Fruit fly (Drosophila melanogaster) whole organism, embryonic: Measurements from ENCODE around the gene CG14367.

ENCODE experiments used
- CG17361 ChIP-seq: fragments of 200-800 bp; sonication (Bioruptor generic); IDR thresholded peaks from 3 replicates; pipeline ENCODE4 v1.3.6; 2022; ENCODE audit warnings: missing biosample characterization, missing genetic modification characterization
- CG9215 ChIP-seq: fragments of 200-800 bp; sonication (Bioruptor generic); IDR thresholded peaks from 2 replicates; pipeline ENCODE4 v1.3.6; 2022; ENCODE audit warnings: missing biosample characterization, missing genetic modification characterization
- Dbx ChIP-seq: fragments of 200-800 bp; sonication (Bioruptor generic); IDR thresholded peaks from 3 replicates; pipeline ENCODE4 v1.3.6; 2022; ENCODE audit warnings: missing biosample characterization, missing genetic modification characterization
- H15 ChIP-seq: fragments of 200-800 bp; sonication (Bioruptor generic); IDR thresholded peaks from 3 replicates; pipeline ENCODE4 v1.3.6; 2022; ENCODE audit warnings: missing biosample characterization, missing genetic modification characterization
- cato ChIP-seq: fragments of 200-800 bp; sonication (Bioruptor generic); optimal IDR thresholded peaks from 2 replicates; lab custom pipeline; 2016; ENCODE audit warnings: missing biosample characterization, missing genetic modification characterization, borderline replicate concordance

- no peak for TF ChIP-seq CG9215 (GFP tag; lab: Robert Waterston, UW)
- no peak for TF ChIP-seq CG17361 (GFP tag; lab: Robert Waterston, UW)
- TF ChIP-seq Dbx: no peak
- TF ChIP-seq H15 (GFP tag; lab: Robert Waterston, UW): no peak
- TF ChIP-seq cato (GFP tag; lab: Kevin White, UChicago): no peak
These were observed at the start of gene CG14367 for dm6 chr3R:13693753-13694152.
